Fruit fly (Drosophila melanogaster) whole organism, embryonic: Measurements from ENCODE around the gene H.

ENCODE experiments used
- BEAF-32 ChIP-seq: fragments of 200-800 bp; sonication (Bioruptor generic); optimal IDR thresholded peaks from 3 replicates; lab custom pipeline; 2017; ENCODE audit warnings: missing biosample characterization, missing genetic modification characterization, mild to moderate bottlenecking, moderate library complexity, missing genetic modification reagents
- CG10431 ChIP-seq: fragments of 200-800 bp; sonication (Bioruptor generic); optimal IDR thresholded peaks from 3 replicates; lab custom pipeline; 2018; ENCODE audit warnings: missing biosample characterization, mild to moderate bottlenecking, missing genetic modification characterization
- CG11695 ChIP-seq: fragments of 200-800 bp; sonication (Bioruptor generic); IDR thresholded peaks from 3 replicates; pipeline ENCODE4 v1.3.6; 2022; ENCODE audit warnings: missing biosample characterization, missing genetic modification characterization
- CG11723 ChIP-seq: fragments of 200-800 bp; sonication (Bioruptor generic); optimal IDR thresholded peaks from 2 replicates; lab custom pipeline; 2017; ENCODE audit warnings: missing biosample characterization, mild to moderate bottlenecking, missing genetic modification characterization
- CG12219 ChIP-seq: fragments of 200-800 bp; sonication (Bioruptor generic); optimal IDR thresholded peaks from 3 replicates; lab custom pipeline; 2018; ENCODE audit warnings: missing biosample characterization, mild to moderate bottlenecking, missing genetic modification characterization
- CG12744 ChIP-seq: fragments of 200-800 bp; sonication (Bioruptor generic); optimal IDR thresholded peaks from 2 replicates; lab custom pipeline; 2016; ENCODE audit warnings: missing biosample characterization, missing genetic modification characterization
- CG13296 ChIP-seq: fragments of 200-800 bp; sonication (Bioruptor generic); optimal IDR thresholded peaks from 3 replicates; lab custom pipeline; 2018; ENCODE audit warnings: missing biosample characterization, mild to moderate bottlenecking, missing genetic modification characterization
- CG13894 ChIP-seq: fragments of 200-800 bp; sonication (Bioruptor generic); optimal IDR thresholded peaks from 3 replicates; lab custom pipeline; 2018; ENCODE audit warnings: missing biosample characterization, mild to moderate bottlenecking, missing genetic modification characterization, moderate library complexity
- CG16863 ChIP-seq: fragments of 200-800 bp; sonication (Bioruptor generic); optimal IDR thresholded peaks from 3 replicates; lab custom pipeline; 2016; ENCODE audit warnings: missing biosample characterization, missing genetic modification characterization
- CG17361 ChIP-seq: fragments of 200-800 bp; sonication (Bioruptor generic); IDR thresholded peaks from 3 replicates; pipeline ENCODE4 v1.3.6; 2022; ENCODE audit warnings: missing biosample characterization, missing genetic modification characterization
- CG2129 ChIP-seq: fragments of 200-800 bp; sonication (Bioruptor generic); IDR thresholded peaks from 2 replicates; pipeline ENCODE4 v1.3.6; 2022; ENCODE audit warnings: missing biosample characterization, missing genetic modification characterization; ENCODE audit not compliant: partially characterized antibody
- CG4328 ChIP-seq: fragments of 200-800 bp; sonication (Bioruptor generic); optimal IDR thresholded peaks from 3 replicates; lab custom pipeline; 2017; ENCODE audit warnings: missing biosample characterization, missing genetic modification reagents, missing genetic modification characterization
- CG4404 ChIP-seq: fragments of 200-800 bp; sonication (Bioruptor generic); IDR thresholded peaks from 2 replicates; pipeline ENCODE4 v1.3.6; 2022; ENCODE audit warnings: missing biosample characterization, missing genetic modification characterization
- CTCF ChIP-seq: fragments of 200-800 bp; sonication (Bioruptor generic); optimal IDR thresholded peaks from 2 replicates; lab custom pipeline; 2017; ENCODE audit warnings: missing biosample characterization, mild to moderate bottlenecking, missing genetic modification characterization, moderate library complexity
- D19B ChIP-seq: fragments of 200-800 bp; sonication (Bioruptor generic); optimal IDR thresholded peaks from 2 replicates; lab custom pipeline; 2017; ENCODE audit warnings: missing biosample characterization, mild to moderate bottlenecking, missing genetic modification characterization
- Dfd ChIP-seq, 2 experiments: fragments of >200 bp; optimal IDR thresholded peaks; 2 replicates each; lab custom pipeline; 2017; ENCODE audit warnings: missing biosample characterization in 2 of 2, missing genetic modification characterization in 2 of 2
- E2f1 ChIP-seq: fragments of 200-800 bp; sonication (Bioruptor generic); IDR thresholded peaks from 2 replicates; pipeline ENCODE4 v1.3.6; 2022; ENCODE audit warnings: missing biosample characterization, missing genetic modification characterization
- H15 ChIP-seq: fragments of 200-800 bp; sonication (Bioruptor generic); IDR thresholded peaks from 3 replicates; pipeline ENCODE4 v1.3.6; 2022; ENCODE audit warnings: missing biosample characterization, missing genetic modification characterization
- H2.0 ChIP-seq: fragments of 200-800 bp; sonication (Bioruptor generic); IDR thresholded peaks from 2 replicates; pipeline ENCODE4 v1.3.6; 2022; ENCODE audit warnings: missing biosample characterization, missing genetic modification characterization
- Hey ChIP-seq: fragments of 200-800 bp; sonication (Bioruptor generic); optimal IDR thresholded peaks from 3 replicates; lab custom pipeline; 2018; ENCODE audit warnings: missing biosample characterization, mild to moderate bottlenecking, missing genetic modification characterization
- Hr51 ChIP-seq, 2 experiments: fragments of 200-800 bp; sonication (Bioruptor generic); optimal IDR thresholded peaks; 2 replicates in 1 of 2; 3 replicates in 1 of 2; lab custom pipeline; 2016 to 2018; ENCODE audit warnings: missing biosample characterization in 2 of 2, missing genetic modification characterization in 2 of 2, mild to moderate bottlenecking in 1 of 2, moderate library complexity in 1 of 2
- Lim3 ChIP-seq: fragments of 200-800 bp; sonication (Bioruptor generic); IDR thresholded peaks from 2 replicates; pipeline ENCODE4 v1.3.6; 2022; ENCODE audit warnings: missing biosample characterization, missing genetic modification characterization
- Nf-YB ChIP-seq: fragments of 200-800 bp; sonication (Bioruptor generic); optimal IDR thresholded peaks from 3 replicates; lab custom pipeline; 2019; ENCODE audit warnings: missing biosample characterization, mild to moderate bottlenecking, missing genetic modification characterization, moderate library complexity
- Stat92E ChIP-seq, 3 experiments: fragments of >200 bp in 2 of 3; fragments of 200-800 bp in 1 of 3; sonication (Bioruptor generic) in 1 of 3; optimal IDR thresholded peaks; 2 replicates each; lab custom pipeline; 2017 to 2019; ENCODE audit warnings: missing biosample characterization in 3 of 3, missing genetic modification characterization in 3 of 3, mild to moderate bottlenecking in 1 of 3, moderate library complexity in 1 of 3
- cad ChIP-seq: fragments of >200 bp; optimal IDR thresholded peaks from 2 replicates; lab custom pipeline; 2017; ENCODE audit warnings: missing biosample characterization, missing genetic modification characterization
- cg ChIP-seq: fragments of 200-800 bp; sonication (Bioruptor generic); optimal IDR thresholded peaks from 3 replicates; lab custom pipeline; 2019; ENCODE audit warnings: missing biosample characterization, mild to moderate bottlenecking, missing genetic modification characterization, moderate library complexity
- chm ChIP-seq: fragments of 200-800 bp; sonication (Bioruptor generic); IDR thresholded peaks from 2 replicates; pipeline ENCODE4 v1.3.6; 2022; ENCODE audit warnings: missing biosample characterization, missing genetic modification characterization
- disco-r ChIP-seq: fragments of 200-800 bp; sonication (Bioruptor generic); optimal IDR thresholded peaks from 2 replicates; lab custom pipeline; 2016; ENCODE audit warnings: missing biosample characterization, missing genetic modification characterization
- ftz-f1 ChIP-seq: fragments of 200-800 bp; sonication (Bioruptor generic); optimal IDR thresholded peaks from 2 replicates; lab custom pipeline; 2016; ENCODE audit warnings: missing biosample characterization, missing genetic modification characterization
- lilli ChIP-seq: fragments of 200-800 bp; sonication (Bioruptor generic); optimal IDR thresholded peaks from 3 replicates; lab custom pipeline; 2016; ENCODE audit warnings: missing biosample characterization, missing genetic modification characterization
- lov ChIP-seq, 2 experiments: fragments of 200-800 bp in 1 of 2; fragments of >200 bp in 1 of 2; sonication (Bioruptor generic) in 1 of 2; IDR thresholded peaks in 1 of 2; optimal IDR thresholded peaks in 1 of 2; 2 replicates in 1 of 2; 3 replicates in 1 of 2; pipeline versions ENCODE4 v1.3.6 to Lab custom; 2017 to 2022; ENCODE audit warnings: missing biosample characterization in 1 of 2, missing genetic modification characterization in 1 of 2
- phol ChIP-seq: fragments of 200-800 bp; sonication (Bioruptor generic); optimal IDR thresholded peaks from 3 replicates; lab custom pipeline; 2018; ENCODE audit warnings: missing biosample characterization, mild to moderate bottlenecking, missing genetic modification characterization, moderate library complexity
- pros ChIP-seq: fragments of 200-800 bp; sonication (Bioruptor generic); optimal IDR thresholded peaks from 3 replicates; lab custom pipeline; 2019; ENCODE audit warnings: missing biosample characterization, mild to moderate bottlenecking, missing genetic modification characterization, moderate library complexity
- sens ChIP-seq: fragments of 200-800 bp; sonication (Bioruptor generic); peaks from one replicate; lab custom pipeline; 2016; ENCODE audit warnings: missing biosample characterization, missing genetic modification characterization
- twi ChIP-seq: fragments of 200-800 bp; optimal IDR thresholded peaks from 2 replicates; lab custom pipeline; 2019; ENCODE audit warnings: missing biosample characterization, mild to moderate bottlenecking, missing genetic modification characterization, moderate library complexity
- vvl ChIP-seq: fragments of 200-800 bp; sonication (Bioruptor generic); IDR thresholded peaks from 2 replicates; pipeline ENCODE4 v1.3.6; 2022; ENCODE audit warnings: missing biosample characterization, missing genetic modification characterization
- zen2 ChIP-seq: fragments of 200-800 bp; sonication (Bioruptor generic); IDR thresholded peaks from 3 replicates; pipeline ENCODE4 v1.3.6; 2022; ENCODE audit warnings: missing biosample characterization, missing genetic modification characterization; ENCODE audit not compliant: partially characterized antibody

H gene

DNA sequence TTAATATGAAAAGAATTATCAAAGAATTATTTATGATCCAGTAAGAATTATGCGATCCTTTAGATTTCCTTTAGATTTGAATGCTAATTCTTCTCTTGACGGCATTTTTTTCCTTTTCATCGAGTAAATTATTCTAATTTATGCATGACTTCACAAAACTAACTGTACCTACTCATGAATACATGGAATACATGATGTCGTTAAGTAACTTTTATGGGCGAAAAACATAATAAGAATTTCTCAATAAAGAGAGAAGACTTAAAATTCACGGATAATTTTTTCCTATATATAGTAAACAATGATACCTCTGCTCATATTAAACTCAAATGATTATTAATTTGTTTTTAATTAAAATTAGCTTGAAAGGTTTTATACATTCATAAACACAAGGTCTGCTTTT lies 25.8 kb upstream of the H start:
- TF ChIP-seq lov (optimal IDR thresholded peaks at IDR 0.05; lab: Kevin White, UChicago), result no peak
- no peak for TF ChIP-seq lov (GFP tag; IDR thresholded peaks at IDR 0.05; lab: Robert Waterston, UW)
- TF ChIP-seq CG10431 (GFP tag; lab: Kevin White, UChicago), result peak; percentile 95
- TF ChIP-seq lilli (GFP tag; lab: Kevin White, UChicago), result no peak
- TF ChIP-seq Lim3, result no peak
- TF ChIP-seq H2.0 (GFP tag; lab: Robert Waterston, UW), result no peak
- no peak for TF ChIP-seq Nf-YB (GFP tag; lab: Kevin White, UChicago)
- TF ChIP-seq Hey, result no peak

dm6 chr3R:20596337-20596962 lies 25.3 kb upstream of the H start:
- TF ChIP-seq ftz-f1 (GFP tag; lab: Kevin White, UChicago) (no peak), phol (peak; percentile 6), cg (GFP tag; lab: Kevin White, UChicago) (peak; percentile 10), CG12219 (GFP tag; lab: Kevin White, UChicago) (no peak), E2f1 (no peak), CTCF (GFP tag; lab: Kevin White, UChicago) (no peak), BEAF-32 (GFP tag; lab: Kevin White, UChicago) (no peak), pros (peak; percentile 48), CG12744 (GFP tag; lab: Kevin White, UChicago) (no peak), CG2129 (GFP tag; lab: Robert Waterston, UW) (no peak), CG4404 (GFP tag; lab: Robert Waterston, UW) (no peak), zen2 (GFP tag; lab: Robert Waterston, UW) (no peak), lov (optimal IDR thresholded peaks at IDR 0.05; lab: Kevin White, UChicago) (no peak), lov (GFP tag; IDR thresholded peaks at IDR 0.05; lab: Robert Waterston, UW) (no peak), Hr51 (GFP tag; optimal IDR thresholded peaks at IDR 0.05; lab: Kevin White, UChicago) (no peak), twi (tag; lab: Kevin White, UChicago) (peak; percentile 54), Stat92E (GFP tag; optimal IDR thresholded peaks at IDR 0.05; lab: Kevin White, UChicago) (peak in 1 of 3 experiments; percentile 61), CG13894 (tag; lab: Kevin White, UChicago) (peak; percentile 17), CG13296 (GFP tag; lab: Kevin White, UChicago) (no peak), CG16863 (GFP tag; lab: Kevin White, UChicago) (no peak), Dfd (GFP tag; optimal IDR thresholded peaks at IDR 0.05; lab: Kevin White, UChicago) (no peak), CG4328 (GFP tag; lab: Kevin White, UChicago) (no peak), cad (peak; percentile 24), H15 (GFP tag; lab: Robert Waterston, UW) (no peak), vvl (peak; percentile 61; the same call in 1 of the 2 replicates), disco-r (GFP tag; lab: Kevin White, UChicago) (no peak), CG11695 (GFP tag; lab: Robert Waterston, UW) (no peak), CG11723 (GFP tag; lab: Kevin White, UChicago) (no peak), CG17361 (GFP tag; lab: Robert Waterston, UW) (no peak), chm (GFP tag; lab: Robert Waterston, UW) (no peak), sens (GFP tag; lab: Kevin White, UChicago) (peak; percentile 64), D19B (GFP tag; lab: Kevin White, UChicago) (no peak)
